Worm (Caenorhabditis elegans): ENCODE measurements around the gene inx-10.

The inx-10 gene

ce11 chrV:9155616-9156015 lies 51.7 kb downstream of the inx-10 start:
- TF ChIP-seq nhr-2 (tag; optimal IDR thresholded peaks at IDR 0.05) (no peak), blmp-1 (tag; optimal IDR thresholded peaks at IDR 0.05) (no peak), ceh-83 (GFP tag; optimal IDR thresholded peaks at IDR 0.05) (no peak), elt-1 (tag; optimal IDR thresholded peaks at IDR 0.05; ENCODE audit: borderline replicate concordance, insufficient read depth) (no peak), mep-1 (tag; optimal IDR thresholded peaks at IDR 0.05) (no peak), nhr-28 (tag; optimal IDR thresholded peaks at IDR 0.05) (no peak), sem-2 (GFP tag; optimal IDR thresholded peaks at IDR 0.05) (no peak), unc-62 (GFP tag; optimal IDR thresholded peaks at IDR 0.05) (no peak), mab-5 (tag; optimal IDR thresholded peaks at IDR 0.05) (no peak), lsy-2 (tag; optimal IDR thresholded peaks at IDR 0.05) (no peak), lin-13 (tag; optimal IDR thresholded peaks at IDR 0.05) (no peak), ham-2 (GFP tag; optimal IDR thresholded peaks at IDR 0.05) (no peak), elt-3 (tag; optimal IDR thresholded peaks at IDR 0.05) (no peak), drap-1 (GFP tag; optimal IDR thresholded peaks at IDR 0.05) (no peak)

- TF ChIP-seq hlh-1 (tag; optimal IDR thresholded peaks at IDR 0.05) (no peak), sem-2 (GFP tag; optimal IDR thresholded peaks at IDR 0.05) (no peak), drap-1 (GFP tag; optimal IDR thresholded peaks at IDR 0.05) (no peak), snpc-4 (tag; optimal IDR thresholded peaks at IDR 0.05) (no peak), lin-13 (tag; optimal IDR thresholded peaks at IDR 0.05) (no peak), ham-2 (GFP tag; optimal IDR thresholded peaks at IDR 0.05) (no peak), bed-3 (GFP tag; optimal IDR thresholded peaks at IDR 0.05) (no peak), ztf-11 (tag; optimal IDR thresholded peaks at IDR 0.05) (no peak), mls-2 (tag; optimal IDR thresholded peaks at IDR 0.05) (no peak), ceh-43 (GFP tag; optimal IDR thresholded peaks at IDR 0.05) (no peak), nhr-2 (tag; optimal IDR thresholded peaks at IDR 0.05) (no peak), nhr-237 (tag; optimal IDR thresholded peaks at IDR 0.05) (no peak)
Observed at ce11 chrV:9154772-9155171, 52.5 kb downstream of the inx-10 start, which contains the start of gene B0222.5. B0222.5 (minus strand) TSS chrV:9154872.

All from whole organism, mixed stage, embryonic.